Worm (Caenorhabditis elegans) whole organism, L1 larva: ENCODE results near the gene M01B2.10.
A peak's percentile ranks its signal among the peaks of the same experiment; 100 is the strongest.

Experiments
- C04F5.9 ChIP-seq: sonication (generic microtip); optimal IDR thresholded peaks from 2 replicates; lab custom pipeline; 2016; ENCODE audit warnings: missing genetic modification characterization, missing compliant biosample characterization
- C34B4.2 ChIP-seq: sonication (generic microtip); optimal IDR thresholded peaks from 2 replicates; lab custom pipeline; 2017; ENCODE audit warnings: mild to moderate bottlenecking, missing genetic modification characterization, missing compliant biosample characterization
- Y116A8C.19 ChIP-seq: sonication (generic microtip); optimal IDR thresholded peaks from 2 replicates; lab custom pipeline; 2016; ENCODE audit warnings: missing compliant biosample characterization, missing genetic modification characterization, borderline replicate concordance
- ceh-8 ChIP-seq: fragments of 200-800 bp; sonication (Bioruptor generic); optimal IDR thresholded peaks from 2 replicates; lab custom pipeline; 2018; ENCODE audit warnings: mild to moderate bottlenecking, missing genetic modification characterization, moderate library complexity, missing compliant biosample characterization
- ceh-90 ChIP-seq: sonication (generic microtip); optimal IDR thresholded peaks from 2 replicates; lab custom pipeline; 2016; ENCODE audit warnings: missing genetic modification characterization, missing compliant biosample characterization
- ces-1 ChIP-seq: fragments of 150-350 bp; optimal IDR thresholded peaks from 2 replicates; lab custom pipeline; 2014; ENCODE audit warnings: missing biosample characterization, missing genetic modification reagents, missing genetic modification characterization
- dsc-1 ChIP-seq: sonication (generic microtip); optimal IDR thresholded peaks from 2 replicates; lab custom pipeline; 2016; ENCODE audit warnings: mild to moderate bottlenecking, missing genetic modification characterization, missing compliant biosample characterization
- efl-1 ChIP-seq, 4 experiments: fragments of 150-350 bp; optimal IDR thresholded peaks in 3 of 4; peaks in 1 of 4; 1 replicate in 1 of 4; 2 replicates in 3 of 4; lab custom pipeline; 2014; ENCODE audit warnings: missing biosample characterization in 2 of 4, missing genetic modification characterization in 2 of 4, missing genetic modification reagents in 2 of 4
- efl-3 ChIP-seq: fragments of 200-800 bp; sonication (Bioruptor generic); optimal IDR thresholded peaks from 2 replicates; lab custom pipeline; 2018; ENCODE audit warnings: mild to moderate bottlenecking, missing genetic modification characterization, missing compliant biosample characterization
- egl-13 ChIP-seq: sonication (generic microtip); optimal IDR thresholded peaks from 2 replicates; lab custom pipeline; 2016; ENCODE audit warnings: missing genotype, missing genetic modification reagents, missing genetic modification characterization, missing compliant biosample characterization
- elt-2 ChIP-seq: sonication (generic microtip); optimal IDR thresholded peaks from 2 replicates; lab custom pipeline; 2016; ENCODE audit warnings: missing genetic modification characterization, mild to moderate bottlenecking, inconsistent platforms, missing compliant biosample characterization, missing genetic modification reagents
- elt-3 ChIP-seq, 6 experiments: fragments of 150-350 bp in 1 of 6; sonication (generic microtip); optimal IDR thresholded peaks; 2 replicates each; lab custom pipeline; 2017 to 2018; ENCODE audit warnings: missing biosample characterization in 6 of 6, missing genetic modification characterization in 6 of 6, inconsistent platforms in 1 of 6
- fkh-4 ChIP-seq: sonication (generic microtip); optimal IDR thresholded peaks from 2 replicates; lab custom pipeline; 2016; ENCODE audit warnings: missing compliant biosample characterization, missing genetic modification characterization, borderline replicate concordance
- fkh-8 ChIP-seq: sonication (generic microtip); optimal IDR thresholded peaks from 2 replicates; lab custom pipeline; 2016; ENCODE audit warnings: mild to moderate bottlenecking, missing genetic modification characterization, missing compliant biosample characterization
- fos-1 ChIP-seq: fragments of 150-350 bp; optimal IDR thresholded peaks from 2 replicates; lab custom pipeline; 2014; ENCODE audit warnings: missing biosample characterization, missing genetic modification characterization
- irx-1 ChIP-seq: sonication (generic microtip); optimal IDR thresholded peaks from 2 replicates; lab custom pipeline; 2016; ENCODE audit warnings: missing genetic modification characterization, missing compliant biosample characterization
- jun-1 ChIP-seq: fragments of 150-350 bp; optimal IDR thresholded peaks from 2 replicates; lab custom pipeline; 2014; ENCODE audit warnings: missing biosample characterization, missing genetic modification reagents, missing genetic modification characterization
- lin-14 ChIP-seq: fragments of 200-800 bp; sonication (Bioruptor generic); optimal IDR thresholded peaks from 2 replicates; lab custom pipeline; 2018; ENCODE audit warnings: mild to moderate bottlenecking, missing genetic modification characterization, moderate library complexity, missing compliant biosample characterization
- lir-3 ChIP-seq: sonication (generic microtip); optimal IDR thresholded peaks from 2 replicates; lab custom pipeline; 2016; ENCODE audit warnings: mild to moderate bottlenecking, missing genetic modification characterization, moderate library complexity, missing compliant biosample characterization; ENCODE audit not compliant: poor library complexity
- mdl-1 ChIP-seq, 2 experiments: fragments of 150-350 bp; optimal IDR thresholded peaks; 2 replicates each; lab custom pipeline; 2014 to 2017; ENCODE audit warnings: missing biosample characterization in 2 of 2, missing genetic modification characterization in 2 of 2, inconsistent platforms in 1 of 2
- mep-1 ChIP-seq: fragments of 150-350 bp; optimal IDR thresholded peaks from 2 replicates; lab custom pipeline; 2014; ENCODE audit warnings: missing biosample characterization, missing genetic modification characterization
- nhr-12 ChIP-seq: sonication (generic microtip); optimal IDR thresholded peaks from 2 replicates; lab custom pipeline; 2017; ENCODE audit warnings: missing biosample characterization, missing genetic modification characterization
- nhr-20 ChIP-seq: sonication (generic microtip); optimal IDR thresholded peaks from 2 replicates; lab custom pipeline; 2016; ENCODE audit warnings: mild to moderate bottlenecking, missing genetic modification characterization, missing compliant biosample characterization
- nhr-28 ChIP-seq: fragments of 150-350 bp; optimal IDR thresholded peaks from 2 replicates; lab custom pipeline; 2014; ENCODE audit warnings: missing biosample characterization, missing genetic modification characterization
- nhr-76 ChIP-seq: sonication (generic microtip); optimal IDR thresholded peaks from 2 replicates; lab custom pipeline; 2017; ENCODE audit warnings: missing biosample characterization, missing genetic modification characterization
- nhr-77 ChIP-seq: fragments of 150-350 bp; optimal IDR thresholded peaks from 2 replicates; lab custom pipeline; 2014; ENCODE audit warnings: missing biosample characterization, missing genetic modification characterization
- nhr-84 ChIP-seq: sonication (generic microtip); optimal IDR thresholded peaks from 2 replicates; lab custom pipeline; 2017; ENCODE audit warnings: missing biosample characterization, missing genetic modification characterization
- nhr-85 ChIP-seq: sonication (generic microtip); peaks from one replicate; lab custom pipeline; 2016; ENCODE audit warnings: missing genetic modification characterization, inconsistent platforms, missing compliant biosample characterization
- nhr-90 ChIP-seq: sonication (generic microtip); optimal IDR thresholded peaks from 2 replicates; lab custom pipeline; 2016; ENCODE audit warnings: mild to moderate bottlenecking, missing genetic modification characterization, missing compliant biosample characterization; ENCODE audit not compliant: poor library complexity
- pax-3 ChIP-seq: fragments of 200-800 bp; sonication (Bioruptor generic); optimal IDR thresholded peaks from 2 replicates; lab custom pipeline; 2018; ENCODE audit warnings: mild to moderate bottlenecking, missing genetic modification characterization, moderate library complexity, missing compliant biosample characterization
- snpc-4 ChIP-seq: fragments of 150-350 bp; optimal IDR thresholded peaks from 2 replicates; lab custom pipeline; 2014; ENCODE audit warnings: missing biosample characterization, missing genetic modification characterization
- snu-23 ChIP-seq: sonication (generic microtip); optimal IDR thresholded peaks from 2 replicates; lab custom pipeline; 2016; ENCODE audit warnings: missing genetic modification characterization, missing compliant biosample characterization
- tlp-1 ChIP-seq: fragments of 150-350 bp; optimal IDR thresholded peaks from 2 replicates; lab custom pipeline; 2014; ENCODE audit warnings: missing biosample characterization, missing genetic modification characterization
- unc-86 ChIP-seq: sonication (generic microtip); optimal IDR thresholded peaks from 2 replicates; lab custom pipeline; 2016; ENCODE audit warnings: missing genetic modification characterization, missing compliant biosample characterization
- zag-1 ChIP-seq: fragments of 150-350 bp; optimal IDR thresholded peaks from 2 replicates; lab custom pipeline; 2014; ENCODE audit warnings: missing biosample characterization, missing genetic modification characterization
- zip-4 ChIP-seq: fragments of 200-800 bp; sonication (Bioruptor generic); optimal IDR thresholded peaks from 2 replicates; lab custom pipeline; 2018; ENCODE audit warnings: mild to moderate bottlenecking, missing genetic modification characterization, moderate library complexity, missing compliant biosample characterization

Gene M01B2.10

DNA sequence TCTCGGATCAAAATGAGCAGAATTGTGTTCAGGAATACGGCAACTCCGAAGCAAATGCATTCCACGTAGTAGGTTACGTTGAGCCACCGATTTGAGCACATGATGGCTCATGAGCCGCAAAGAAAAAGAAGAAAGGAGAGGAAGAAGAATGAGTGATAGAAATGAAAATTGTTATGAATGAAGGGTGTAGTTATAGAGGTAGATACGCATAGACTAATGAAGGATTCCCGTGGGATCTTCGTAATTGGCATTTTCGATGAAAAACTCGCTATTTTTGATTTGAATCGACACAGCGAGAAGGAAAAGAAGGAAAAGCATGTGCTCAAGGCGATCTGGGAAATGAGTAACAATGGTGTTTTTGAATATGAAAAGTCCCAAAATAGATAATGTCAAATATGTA, 31.6 kb upstream of the M01B2.10 start, which contains the start of gene str-96:
TSS of gene str-96 (minus strand) at position 101 of the 400 bp plus-strand sequence.
- TF ChIP-seq ceh-8 (GFP tag; lab: Kevin White, UChicago) (peak; percentile 86), fkh-8 (tag; lab: Kevin White, UChicago) (peak; percentile 32), fos-1 (tag; lab: Kevin White, UChicago) (no peak)

DNA sequence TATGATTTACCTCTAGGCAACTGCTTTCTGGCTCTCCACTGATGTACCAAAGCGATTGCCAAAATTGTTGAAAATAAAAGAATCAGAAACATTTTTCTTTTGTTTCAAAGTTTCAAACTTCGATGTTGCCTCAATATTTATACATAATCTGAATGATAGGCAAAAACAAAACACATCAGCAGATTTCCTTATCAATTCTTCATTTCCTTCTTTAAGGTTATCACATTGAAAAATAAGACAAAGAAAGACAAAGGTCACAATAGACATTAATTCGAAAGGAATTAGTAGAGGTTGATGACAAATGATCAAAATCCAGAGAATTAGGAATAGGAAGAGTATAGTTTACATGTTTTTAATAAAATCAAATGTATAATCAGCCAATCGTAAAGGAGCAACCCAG, 28.8 kb upstream of the M01B2.10 start, which contains the start of gene cyp-34A2:
TSS of gene cyp-34A2 (minus strand) at position 101 of the 400 bp plus-strand sequence.
- TF ChIP-seq elt-2 (no peak), efl-1 (optimal IDR thresholded peaks at IDR 0.05; lab: Kevin White, UChicago) (no peak), efl-1 (GFP tag; optimal IDR thresholded peaks at IDR 0.05 in 1 of 2; lab: Kevin White, UChicago) (peak in 1 of 2 experiments; percentile 12)

DNA sequence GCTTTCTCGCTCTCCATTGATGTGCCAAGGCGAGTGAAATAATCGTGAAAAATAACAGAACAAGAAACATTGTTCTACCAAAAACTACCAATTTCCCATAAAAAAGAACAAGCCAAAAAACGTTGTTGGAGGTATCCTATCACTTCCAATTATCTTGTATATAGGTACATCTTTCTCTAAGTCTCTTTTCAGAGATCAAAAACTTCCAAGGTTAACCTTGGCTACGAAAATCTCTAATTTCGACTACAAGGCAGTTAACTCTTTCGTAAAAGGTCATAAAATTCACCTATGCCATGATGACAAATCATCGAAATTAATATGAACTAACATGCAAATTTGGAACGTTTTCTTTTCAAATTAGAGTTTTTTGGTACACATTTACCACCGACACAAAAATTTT, 25.6 kb upstream of the M01B2.10 start, which contains the start of gene cyp-34A1:
TSS of gene cyp-34A1 (minus strand) at position 101 of the 400 bp plus-strand sequence.
- TF ChIP-seq snu-23 (GFP tag; lab: Kevin White, UChicago) (no peak), ceh-90 (tag; lab: Kevin White, UChicago) (no peak), snpc-4 (no peak), pax-3 (tag; lab: Kevin White, UChicago) (no peak), nhr-28 (tag; lab: Kevin White, UChicago) (no peak), nhr-77 (tag; lab: Kevin White, UChicago) (no peak), egl-13 (tag; lab: Kevin White, UChicago) (no peak), nhr-76 (tag; lab: Kevin White, UChicago) (no peak), irx-1 (tag; lab: Kevin White, UChicago) (no peak), mep-1 (tag; lab: Kevin White, UChicago) (no peak), elt-3 (tag; optimal IDR thresholded peaks at IDR 0.05; lab: Kevin White, UChicago) (no peak), lin-14 (no peak), unc-86 (no peak), nhr-90 (tag; lab: Kevin White, UChicago) (no peak), ceh-8 (GFP tag; lab: Kevin White, UChicago) (no peak), nhr-84 (tag; lab: Kevin White, UChicago) (no peak), C34B4.2 (tag; lab: Kevin White, UChicago) (no peak), zag-1 (tag; lab: Kevin White, UChicago) (no peak)
- TF ChIP-seq, all 84 proteins: peak for 0

DNA sequence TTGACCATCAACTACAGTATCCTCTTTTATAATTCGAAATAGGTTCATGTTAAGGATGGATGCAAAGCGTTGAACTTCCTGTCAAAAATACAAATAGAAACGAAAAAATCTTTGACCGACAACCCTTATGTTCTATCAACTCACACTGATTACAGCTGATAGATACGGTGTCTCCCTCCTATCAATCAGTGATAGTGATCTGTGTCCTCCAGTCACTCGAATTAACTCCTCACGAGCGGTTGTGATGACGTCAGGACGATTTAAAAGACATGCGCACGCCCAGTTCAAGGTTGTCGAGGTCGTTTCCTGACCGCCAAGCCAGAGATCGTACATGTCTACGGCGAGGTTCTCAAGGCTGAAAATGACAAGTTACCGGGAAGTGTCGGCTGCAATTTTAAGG, 23.7 kb upstream of the M01B2.10 start:
- TF ChIP-seq jun-1 (tag; lab: Kevin White, UChicago): no peak
- peak; percentile 42 for TF ChIP-seq nhr-20
- no peak for TF ChIP-seq efl-1 (optimal IDR thresholded peaks at IDR 0.05; lab: Kevin White, UChicago)
- TF ChIP-seq efl-1 (GFP tag; optimal IDR thresholded peaks at IDR 0.05 in 1 of 2; lab: Kevin White, UChicago): peak in 1 of 2 experiments; percentile 88
- TF ChIP-seq elt-3 (tag; optimal IDR thresholded peaks at IDR 0.05; lab: Kevin White, UChicago): peak; percentile 28 to 88 (median 78)
- TF ChIP-seq nhr-85 (tag; lab: Kevin White, UChicago): peak; percentile 83

DNA sequence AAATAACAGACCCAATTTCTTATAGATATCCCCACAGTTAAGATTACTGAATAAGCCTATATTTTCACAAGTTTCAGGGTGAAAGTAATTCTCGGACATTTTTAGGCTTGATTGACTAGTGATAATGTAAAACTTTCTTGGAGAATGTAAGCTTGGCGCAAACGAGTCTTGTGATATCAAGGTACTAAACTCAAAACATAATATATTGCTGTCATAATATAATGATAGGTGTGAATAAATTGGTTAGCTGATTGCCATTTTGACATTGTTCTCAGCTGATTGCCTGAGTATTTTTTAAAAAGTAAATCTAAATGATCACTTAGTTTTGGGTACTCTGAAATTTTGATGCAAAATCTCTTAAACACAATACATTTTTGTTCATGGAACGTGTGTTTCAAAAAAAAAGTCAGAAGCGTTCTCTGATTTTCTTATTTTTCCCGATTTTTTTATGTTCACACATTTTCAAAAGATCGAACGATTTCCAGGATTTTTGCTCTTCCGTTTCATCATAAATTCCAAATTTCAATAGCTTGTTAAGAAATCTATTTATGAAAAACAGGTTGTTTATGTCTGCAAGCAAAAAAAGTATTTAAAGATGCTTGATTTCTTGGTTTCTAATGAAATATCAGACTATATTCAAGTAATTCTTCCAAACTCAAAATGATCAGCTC, 19.2 kb upstream of the M01B2.10 start, which contains the start of the genes srw-19 and srx-51:
TSS of gene srw-19 (minus strand) at position 101 of the 671 bp plus-strand sequence.
TSS of gene srx-51 (plus strand) at position 621 of the 671 bp plus-strand sequence.
- TF ChIP-seq nhr-28 (tag; lab: Kevin White, UChicago) (no peak), C04F5.9 (tag; lab: Kevin White, UChicago) (no peak), elt-2 (no peak), efl-1 (optimal IDR thresholded peaks at IDR 0.05; lab: Kevin White, UChicago) (no peak), efl-1 (GFP tag; optimal IDR thresholded peaks at IDR 0.05 in 1 of 2; lab: Kevin White, UChicago) (no peak), lir-3 (tag; lab: Kevin White, UChicago) (no peak), irx-1 (tag; lab: Kevin White, UChicago) (no peak), mep-1 (tag; lab: Kevin White, UChicago) (no peak), nhr-77 (tag; lab: Kevin White, UChicago) (no peak), elt-3 (tag; optimal IDR thresholded peaks at IDR 0.05; lab: Kevin White, UChicago) (no peak), nhr-12 (no peak), ces-1 (no peak), snu-23 (GFP tag; lab: Kevin White, UChicago) (no peak), zip-4 (GFP tag; lab: Kevin White, UChicago) (no peak), dsc-1 (no peak), Y116A8C.19 (tag; lab: Kevin White, UChicago) (no peak), mdl-1 (tag; optimal IDR thresholded peaks at IDR 0.05; lab: Kevin White, UChicago) (no peak), fkh-4 (tag; lab: Kevin White, UChicago) (no peak), efl-3 (no peak), tlp-1 (tag; lab: Kevin White, UChicago) (no peak)
